Fruit fly (Drosophila melanogaster) whole organism, embryonic: ENCODE results near the gene Pig1.

Experiments used
- Abd-B ChIP-seq: fragments of 200-800 bp; sonication (Bioruptor generic); optimal IDR thresholded peaks from 2 replicates; lab custom pipeline; 2018; ENCODE audit warnings: missing biosample characterization, mild to moderate bottlenecking, missing genetic modification characterization, moderate library complexity
- CG10267 ChIP-seq: fragments of 200-800 bp; sonication (Bioruptor generic); optimal IDR thresholded peaks from 2 replicates; lab custom pipeline; 2018; ENCODE audit warnings: missing biosample characterization, mild to moderate bottlenecking, missing genetic modification characterization, moderate library complexity
- CG10366 ChIP-seq: fragments of 200-800 bp; sonication (Bioruptor generic); IDR thresholded peaks from 2 replicates; pipeline ENCODE4 v1.3.6; 2022; ENCODE audit warnings: missing biosample characterization, missing genetic modification characterization
- CG12219 ChIP-seq: fragments of 200-800 bp; sonication (Bioruptor generic); optimal IDR thresholded peaks from 3 replicates; lab custom pipeline; 2018; ENCODE audit warnings: missing biosample characterization, mild to moderate bottlenecking, missing genetic modification characterization
- CG12236 ChIP-seq: fragments of 200-800 bp; sonication (Bioruptor generic); optimal IDR thresholded peaks from 2 replicates; lab custom pipeline; 2016; ENCODE audit warnings: missing biosample characterization, missing genetic modification characterization
- CG1233 ChIP-seq: fragments of 200-800 bp; sonication (Bioruptor generic); optimal IDR thresholded peaks from 4 replicates; lab custom pipeline; 2018; ENCODE audit warnings: missing biosample characterization, mild to moderate bottlenecking, missing genetic modification characterization
- CG13123 ChIP-seq: fragments of 200-800 bp; sonication (Bioruptor generic); optimal IDR thresholded peaks from 2 replicates; lab custom pipeline; 2016; ENCODE audit warnings: missing biosample characterization, missing genetic modification characterization
- CG13894 ChIP-seq: fragments of 200-800 bp; sonication (Bioruptor generic); optimal IDR thresholded peaks from 3 replicates; lab custom pipeline; 2018; ENCODE audit warnings: missing biosample characterization, mild to moderate bottlenecking, missing genetic modification characterization, moderate library complexity
- CG14965 ChIP-seq: fragments of 200-800 bp; sonication (Bioruptor generic); optimal IDR thresholded peaks from 2 replicates; lab custom pipeline; 2016; ENCODE audit warnings: missing biosample characterization, missing genetic modification characterization, borderline replicate concordance
- CG30431 ChIP-seq: fragments of 200-800 bp; sonication (Bioruptor generic); optimal IDR thresholded peaks from 2 replicates; lab custom pipeline; 2017; ENCODE audit warnings: missing biosample characterization, missing genetic modification characterization
- CG6254 ChIP-seq: fragments of 200-800 bp; sonication (Bioruptor generic); optimal IDR thresholded peaks from 3 replicates; lab custom pipeline; 2017; ENCODE audit warnings: mild to moderate bottlenecking, missing biosample characterization, missing genetic modification reagents, missing genetic modification characterization
- CG6272 ChIP-seq: fragments of 200-800 bp; sonication (Bioruptor generic); IDR thresholded peaks from 2 replicates; pipeline ENCODE4 v1.3.6; 2022; ENCODE audit warnings: missing biosample characterization, missing genetic modification characterization
- Dad ChIP-seq: fragments of 200-800 bp; sonication (Bioruptor generic); optimal IDR thresholded peaks from 3 replicates; lab custom pipeline; 2016; ENCODE audit warnings: missing biosample characterization, missing genetic modification characterization
- Dbx ChIP-seq: fragments of 200-800 bp; sonication (Bioruptor generic); IDR thresholded peaks from 3 replicates; pipeline ENCODE4 v1.3.6; 2022; ENCODE audit warnings: missing biosample characterization, missing genetic modification characterization
- E2f2 ChIP-seq: fragments of 200-800 bp; sonication (Bioruptor generic); IDR thresholded peaks from 2 replicates; pipeline ENCODE4 v1.3.6; 2022; ENCODE audit warnings: missing biosample characterization, missing genetic modification characterization
- Ets97D ChIP-seq: fragments of 200-800 bp; sonication (Bioruptor generic); optimal IDR thresholded peaks from 3 replicates; lab custom pipeline; 2016; ENCODE audit warnings: missing biosample characterization, missing genetic modification characterization
- Gug ChIP-seq: fragments of 200-800 bp; sonication (Bioruptor generic); IDR thresholded peaks from 4 replicates; pipeline ENCODE4 v1.3.6; 2022; ENCODE audit warnings: missing biosample characterization, missing genetic modification characterization
- MTF-1 ChIP-seq: fragments of 200-800 bp; sonication (Bioruptor generic); optimal IDR thresholded peaks from 2 replicates; lab custom pipeline; 2018; ENCODE audit warnings: missing biosample characterization, mild to moderate bottlenecking, missing genetic modification characterization, borderline replicate concordance
- Meics ChIP-seq: fragments of 200-800 bp; sonication (Bioruptor generic); optimal IDR thresholded peaks from 2 replicates; lab custom pipeline; 2017; ENCODE audit warnings: missing biosample characterization, mild to moderate bottlenecking, missing genetic modification characterization
- NfI ChIP-seq: fragments of 200-800 bp; sonication (Bioruptor generic); optimal IDR thresholded peaks from 3 replicates; lab custom pipeline; 2018; ENCODE audit warnings: missing biosample characterization, mild to moderate bottlenecking, missing genetic modification characterization, moderate library complexity
- Rx ChIP-seq: fragments of 200-800 bp; sonication (Bioruptor generic); IDR thresholded peaks from 2 replicates; pipeline ENCODE4 v1.3.6; 2022; ENCODE audit warnings: missing biosample characterization, missing genetic modification characterization
- Sox100B ChIP-seq: fragments of 200-800 bp; sonication (Bioruptor generic); optimal IDR thresholded peaks from 3 replicates; lab custom pipeline; 2018; ENCODE audit warnings: missing biosample characterization, mild to moderate bottlenecking, missing genetic modification characterization
- Vsx1 ChIP-seq: fragments of 200-800 bp; sonication (Bioruptor generic); optimal IDR thresholded peaks from 2 replicates; lab custom pipeline; 2017; ENCODE audit warnings: missing biosample characterization, mild to moderate bottlenecking, missing genetic modification characterization, missing genetic modification reagents
- amos ChIP-seq: fragments of 200-800 bp; sonication (Bioruptor generic); IDR thresholded peaks from 2 replicates; pipeline ENCODE4 v1.3.6; 2022; ENCODE audit warnings: missing biosample characterization, missing genetic modification characterization; ENCODE audit not compliant: partially characterized antibody
- ato ChIP-seq: fragments of 200-800 bp; sonication (Bioruptor generic); IDR thresholded peaks from 2 replicates; pipeline ENCODE4 v1.3.6; 2022; ENCODE audit warnings: missing biosample characterization, missing genetic modification characterization; ENCODE audit not compliant: partially characterized antibody
- bcd ChIP-seq: fragments of 200-800 bp; sonication (Bioruptor generic); optimal IDR thresholded peaks from 2 replicates; lab custom pipeline; 2017; ENCODE audit warnings: missing biosample characterization, mild to moderate bottlenecking, missing genetic modification characterization
- dmrt99B ChIP-seq: fragments of 200-800 bp; sonication (Bioruptor generic); optimal IDR thresholded peaks from 2 replicates; lab custom pipeline; 2018; ENCODE audit warnings: missing biosample characterization, mild to moderate bottlenecking, missing genetic modification characterization, moderate library complexity
- esg ChIP-seq: fragments of 200-800 bp; sonication (Bioruptor generic); conservative IDR thresholded peaks from 2 replicates; pipeline ENCODE4 v1.3.6; 2022; ENCODE audit warnings: missing biosample characterization, missing genetic modification characterization
- fu2 ChIP-seq: fragments of 200-800 bp; sonication (Bioruptor generic); optimal IDR thresholded peaks from 2 replicates; lab custom pipeline; 2016; ENCODE audit warnings: missing biosample characterization, missing genetic modification characterization
- gce ChIP-seq: fragments of 200-800 bp; sonication (Bioruptor generic); IDR thresholded peaks from 3 replicates; pipeline ENCODE4 v1.3.6; 2022; ENCODE audit warnings: missing biosample characterization, missing genetic modification characterization
- gfzf ChIP-seq: fragments of 200-800 bp; sonication (Bioruptor generic); optimal IDR thresholded peaks from 2 replicates; lab custom pipeline; 2016; ENCODE audit warnings: missing biosample characterization, mild to moderate bottlenecking, missing genetic modification characterization, moderate library complexity
- jing ChIP-seq: fragments of 200-800 bp; sonication (Bioruptor generic); optimal IDR thresholded peaks from 2 replicates; lab custom pipeline; 2018; ENCODE audit warnings: missing biosample characterization, mild to moderate bottlenecking, missing genetic modification characterization
- kah ChIP-seq: fragments of 200-800 bp; sonication (Bioruptor generic); optimal IDR thresholded peaks from 2 replicates; lab custom pipeline; 2018; ENCODE audit warnings: missing biosample characterization, mild to moderate bottlenecking, missing genetic modification characterization
- lab ChIP-seq: fragments of 200-800 bp; sonication (Bioruptor generic); optimal IDR thresholded peaks from 3 replicates; lab custom pipeline; 2017; ENCODE audit warnings: missing biosample characterization, missing genetic modification characterization, mild to moderate bottlenecking, moderate library complexity, missing genetic modification reagents
- lola ChIP-seq, 3 experiments: fragments of >200 bp in 2 of 3; fragments of 200-800 bp in 1 of 3; sonication (Bioruptor generic) in 1 of 3; optimal IDR thresholded peaks; 2 replicates each; lab custom pipeline; 2017 to 2019; ENCODE audit warnings: missing biosample characterization in 3 of 3, missing genetic modification characterization in 3 of 3, mild to moderate bottlenecking in 1 of 3, moderate library complexity in 1 of 3
- mld ChIP-seq: fragments of 200-800 bp; sonication (Bioruptor generic); IDR thresholded peaks from 3 replicates; pipeline ENCODE4 v1.3.6; 2022; ENCODE audit warnings: missing biosample characterization, missing genetic modification characterization; ENCODE audit not compliant: partially characterized antibody
- nmo ChIP-seq: fragments of 200-800 bp; sonication (Bioruptor generic); optimal IDR thresholded peaks from 2 replicates; lab custom pipeline; 2018; ENCODE audit warnings: missing biosample characterization, mild to moderate bottlenecking, missing genetic modification characterization, moderate library complexity
- pita ChIP-seq: fragments of 200-800 bp; sonication (Bioruptor generic); optimal IDR thresholded peaks from 2 replicates; lab custom pipeline; 2017; ENCODE audit warnings: missing biosample characterization, mild to moderate bottlenecking, missing genetic modification characterization
- pnt ChIP-seq: fragments of 200-800 bp; sonication (Bioruptor generic); optimal IDR thresholded peaks from 3 replicates; lab custom pipeline; 2016; ENCODE audit warnings: missing biosample characterization, missing genetic modification characterization
- run ChIP-seq: fragments of 200-800 bp; sonication (Bioruptor generic); optimal IDR thresholded peaks from 3 replicates; lab custom pipeline; 2018; ENCODE audit warnings: missing biosample characterization, mild to moderate bottlenecking, missing genetic modification characterization
- sens ChIP-seq: fragments of 200-800 bp; sonication (Bioruptor generic); peaks from one replicate; lab custom pipeline; 2016; ENCODE audit warnings: missing biosample characterization, missing genetic modification characterization
- seq ChIP-seq: fragments of 200-800 bp; sonication (Bioruptor generic); IDR thresholded peaks from 2 replicates; pipeline ENCODE4 v1.3.6; 2022; ENCODE audit warnings: missing biosample characterization, missing genetic modification characterization
- stc ChIP-seq: fragments of 200-800 bp; sonication (Bioruptor generic); IDR thresholded peaks from 2 replicates; pipeline ENCODE4 v1.3.6; 2022; ENCODE audit warnings: missing biosample characterization, missing genetic modification characterization
- tll ChIP-seq, 2 experiments: fragments of 200-800 bp in 1 of 2; fragments of >200 bp in 1 of 2; sonication (Bioruptor generic) in 1 of 2; optimal IDR thresholded peaks; 2 replicates each; lab custom pipeline; 2017 to 2019; ENCODE audit warnings: missing biosample characterization in 2 of 2, missing genetic modification characterization in 2 of 2, mild to moderate bottlenecking in 1 of 2, moderate library complexity in 1 of 2
- trh ChIP-seq: fragments of 200-800 bp; sonication (Bioruptor generic); optimal IDR thresholded peaks from 2 replicates; lab custom pipeline; 2016; ENCODE audit warnings: missing biosample characterization, missing genetic modification characterization
- unc-4 ChIP-seq: fragments of 200-800 bp; sonication (Bioruptor generic); IDR thresholded peaks from 2 replicates; pipeline ENCODE4 v1.3.6; 2022; ENCODE audit warnings: missing biosample characterization, missing genetic modification characterization; ENCODE audit not compliant: partially characterized antibody
- unpg ChIP-seq: fragments of 200-800 bp; sonication (Bioruptor generic); optimal IDR thresholded peaks from 3 replicates; lab custom pipeline; 2018; ENCODE audit warnings: missing biosample characterization, mild to moderate bottlenecking, missing genetic modification characterization, moderate library complexity

Gene Pig1

DNA sequence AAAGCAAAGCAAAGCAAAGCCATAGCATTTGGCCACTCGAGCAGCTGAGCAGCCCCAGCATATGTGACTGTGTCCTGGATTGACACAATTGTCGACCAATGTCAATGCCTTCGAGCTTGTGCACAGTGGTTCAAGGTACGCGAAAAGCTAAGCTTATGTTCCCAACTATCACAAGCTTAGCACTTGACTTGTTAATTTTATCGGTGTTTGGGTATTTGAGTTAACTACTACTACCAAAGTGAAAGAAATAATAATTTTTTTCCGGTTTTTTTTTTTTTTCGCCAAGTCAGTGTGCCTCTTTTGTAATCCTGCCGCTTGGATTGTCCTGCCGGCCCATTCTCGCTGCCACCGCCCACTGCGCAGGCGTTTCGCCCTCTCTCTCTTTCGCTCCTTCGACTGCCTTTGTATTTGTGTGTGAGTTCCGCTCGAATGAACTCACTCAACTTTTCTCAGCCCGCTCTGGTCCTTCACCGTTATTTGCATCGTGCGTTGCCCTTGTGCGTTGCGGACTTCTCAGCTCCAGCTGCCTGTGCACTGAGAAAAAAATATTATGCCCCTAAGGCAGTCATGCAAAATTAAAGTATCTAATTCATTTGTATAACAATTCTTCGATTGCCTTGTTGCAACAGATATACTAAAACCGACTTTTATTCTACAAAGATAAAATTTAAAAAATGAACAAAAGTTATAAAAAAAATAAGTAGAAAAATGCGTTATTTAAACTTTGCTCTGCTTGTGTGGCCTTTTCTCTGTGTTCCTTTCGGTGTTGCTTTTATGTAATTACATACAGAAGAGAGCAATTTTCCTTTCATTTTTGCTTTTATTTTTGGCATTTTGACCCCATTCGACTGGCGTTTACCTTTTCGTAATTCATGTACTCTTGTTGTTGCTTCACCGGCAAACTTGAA is 42.9 kb downstream of the Pig1 start (continued):
- TF ChIP-seq mld (GFP tag; lab: Robert Waterston, UW) (no peak), Meics (GFP tag; lab: Kevin White, UChicago) (peak; percentile 78), dmrt99B (tag; lab: Kevin White, UChicago) (peak; percentile 78), CG30431 (GFP tag; lab: Kevin White, UChicago) (peak; percentile 20), Dbx (GFP tag; lab: Robert Waterston, UW) (peak; percentile 71), fu2 (peak; percentile 7), sens (peak; percentile 90), ato (no peak), CG10267 (tag; lab: Kevin White, UChicago) (no peak), CG1233 (GFP tag; lab: Kevin White, UChicago) (peak; percentile 49), E2f2 (GFP tag; lab: Robert Waterston, UW) (peak; percentile 57), nmo (peak; percentile 47), bcd (GFP tag; lab: Kevin White, UChicago) (peak; percentile 45), run (tag; lab: Kevin White, UChicago) (no peak), MTF-1 (GFP tag; lab: Kevin White, UChicago) (peak; percentile 51), amos (GFP tag; lab: Robert Waterston, UW) (no peak), NfI (GFP tag; lab: Kevin White, UChicago) (peak; percentile 51), gfzf (no peak), esg (GFP tag; lab: Robert Waterston, UW) (peak; percentile 68), jing (GFP tag; lab: Kevin White, UChicago) (peak; percentile 24), CG13894 (peak; percentile 52), Vsx1 (GFP tag; lab: Kevin White, UChicago) (no peak), lab (GFP tag; lab: Kevin White, UChicago) (peak; percentile 89), unpg (GFP tag; lab: Kevin White, UChicago) (peak; percentile 55), trh (GFP tag; lab: Kevin White, UChicago) (no peak), kah (GFP tag; lab: Kevin White, UChicago) (peak; percentile 35), CG10366 (GFP tag; lab: Robert Waterston, UW) (peak; percentile 66), CG6272 (peak; percentile 36; the same call in 1 of the 2 replicates), unc-4 (GFP tag; lab: Robert Waterston, UW) (no peak), CG12219 (GFP tag; lab: Kevin White, UChicago) (peak; percentile 62), Gug (peak; percentile 59), pita (GFP tag; lab: Kevin White, UChicago) (no peak), Sox100B (GFP tag; lab: Kevin White, UChicago) (peak; percentile 36), tll (GFP tag; optimal IDR thresholded peaks at IDR 0.05; lab: Kevin White, UChicago) (no peak), CG12236 (GFP tag; lab: Kevin White, UChicago) (no peak), CG6254 (GFP tag; lab: Kevin White, UChicago) (peak; percentile 32), CG14965 (peak; percentile 25), Ets97D (GFP tag; lab: Kevin White, UChicago) (no peak), CG13123 (no peak), lola (GFP tag; optimal IDR thresholded peaks at IDR 0.05; lab: Kevin White, UChicago) (no peak), Rx (GFP tag; lab: Robert Waterston, UW) (peak; percentile 62; the same call in 1 of the 2 replicates), Dad (GFP tag; lab: Kevin White, UChicago) (peak; percentile 13), pnt (GFP tag; lab: Kevin White, UChicago) (peak; percentile 55), gce (GFP tag; lab: Robert Waterston, UW) (peak; percentile 65; the same call in 1 of the 3 replicates), Abd-B (no peak), seq (peak; percentile 76), stc (peak; percentile 72)
